Worm (Caenorhabditis elegans) whole organism, L3 larva: ENCODE measurements around the gene Y73B6BL.12.

Source experiments
- ama-1 ChIP-seq: fragments of 150-350 bp; optimal IDR thresholded peaks from 2 replicates; lab custom pipeline; 2018
- elt-1 ChIP-seq: fragments of 150-350 bp; optimal IDR thresholded peaks from 2 replicates; lab custom pipeline; 2014; ENCODE audit warnings: missing biosample characterization, missing genetic modification characterization
- elt-2 ChIP-seq: sonication (generic microtip); optimal IDR thresholded peaks from 2 replicates; lab custom pipeline; 2016; ENCODE audit warnings: missing genetic modification reagents, mild to moderate bottlenecking, missing genetic modification characterization, missing compliant biosample characterization
- elt-3 ChIP-seq, 3 experiments: fragments of 150-350 bp in 1 of 3; sonication (generic microtip) in 2 of 3; optimal IDR thresholded peaks; 2 replicates in 2 of 3; 4 replicates in 1 of 3; lab custom pipeline; 2014 to 2017; ENCODE audit warnings: missing biosample characterization in 3 of 3, missing genetic modification characterization in 3 of 3
- jun-1 ChIP-seq: fragments of 150-350 bp; optimal IDR thresholded peaks from 2 replicates; lab custom pipeline; 2014; ENCODE audit warnings: missing biosample characterization, missing genetic modification reagents, missing genetic modification characterization
- lin-15B ChIP-seq: fragments of 150-350 bp; optimal IDR thresholded peaks from 2 replicates; lab custom pipeline; 2014; ENCODE audit warnings: missing biosample characterization, missing genetic modification characterization
- nhr-12 ChIP-seq: fragments of 150-350 bp; optimal IDR thresholded peaks from 2 replicates; lab custom pipeline; 2014; ENCODE audit warnings: missing biosample characterization, missing genetic modification characterization
- nhr-25 ChIP-seq: sonication (generic microtip); optimal IDR thresholded peaks from 2 replicates; lab custom pipeline; 2017; ENCODE audit warnings: missing biosample characterization, missing genetic modification characterization
- nhr-28 ChIP-seq: fragments of 150-350 bp; optimal IDR thresholded peaks from 2 replicates; lab custom pipeline; 2014; ENCODE audit warnings: missing biosample characterization, missing genetic modification characterization
- nhr-76 ChIP-seq: fragments of 150-350 bp; sonication (generic microtip); optimal IDR thresholded peaks from 5 replicates; lab custom pipeline; 2014; ENCODE audit warnings: missing biosample characterization, missing genetic modification characterization
- snpc-4 ChIP-seq: fragments of 150-350 bp; optimal IDR thresholded peaks from 2 replicates; lab custom pipeline; 2014; ENCODE audit warnings: missing biosample characterization, missing genetic modification characterization
- ztf-11 ChIP-seq: fragments of 150-350 bp; optimal IDR thresholded peaks from 2 replicates; lab custom pipeline; 2014; ENCODE audit warnings: missing biosample characterization, missing genetic modification characterization
- ztf-4 ChIP-seq: fragments of 150-350 bp; optimal IDR thresholded peaks from 2 replicates; lab custom pipeline; 2014; ENCODE audit warnings: missing biosample characterization, missing genetic modification characterization

- TF ChIP-seq nhr-76 (tag; lab: Kevin White, UChicago) (no peak), jun-1 (tag; lab: Kevin White, UChicago) (no peak), nhr-28 (no peak), nhr-25 (tag; lab: Kevin White, UChicago) (no peak), ztf-4 (tag; lab: Kevin White, UChicago) (no peak), snpc-4 (tag; lab: Kevin White, UChicago) (peak; percentile 19), lin-15B (tag; lab: Kevin White, UChicago) (peak; percentile 53), nhr-12 (tag; lab: Kevin White, UChicago) (no peak), elt-3 (tag; optimal IDR thresholded peaks at IDR 0.05; lab: Kevin White, UChicago) (no peak), elt-2 (tag; lab: Kevin White, UChicago) (peak; percentile 71), ama-1 (lab: Kevin White, UChicago) (no peak), elt-1 (tag; lab: Kevin White, UChicago) (no peak), ztf-11 (tag; lab: Kevin White, UChicago) (no peak)
Observed at ce11 chrIV:6327363-6328015, 10.2 kb upstream of the Y73B6BL.12 start.
